Worm (Caenorhabditis elegans): Measurements from ENCODE around the gene tbb-6.

ce11 chrV:12269272-12269767 is 8.0 kb downstream of the tbb-6 start, which contains the start of gene twk-24:
- no peak for TF ChIP-seq hmg-4 (GFP tag; optimal IDR thresholded peaks at IDR 0.05)
- TF ChIP-seq pes-1 (GFP tag; IDR thresholded peaks at IDR 0.05), result no peak
- TF ChIP-seq ama-1 (optimal IDR thresholded peaks at IDR 0.05), result no peak
- no peak for TF ChIP-seq ceh-36 (tag; optimal IDR thresholded peaks at IDR 0.05)
- no peak for TF ChIP-seq sea-1 (GFP tag; conservative IDR thresholded peaks at IDR 0.05)
- TF ChIP-seq aly-1 (tag; optimal IDR thresholded peaks at IDR 0.05), result no peak
- no peak for TF ChIP-seq hmbx-1 (tag; optimal IDR thresholded peaks at IDR 0.05)
- no peak for TF ChIP-seq hnd-1 (tag; optimal IDR thresholded peaks at IDR 0.05)
- TF ChIP-seq scrt-1 (GFP tag; IDR thresholded peaks at IDR 0.05), result no peak
- TF ChIP-seq F13C5.2 (tag; optimal IDR thresholded peaks at IDR 0.05), result no peak
- no peak for TF ChIP-seq ceh-13 (GFP tag; optimal IDR thresholded peaks at IDR 0.05)
- TF ChIP-seq ets-7 (tag; optimal IDR thresholded peaks at IDR 0.05), result no peak
- TF ChIP-seq flt-1 (GFP tag; IDR thresholded peaks at IDR 0.05), result no peak
